Worm (Caenorhabditis elegans) whole organism, midembryonic: ENCODE results near the gene T05G5.5.

Source experiments
- flt-1 ChIP-seq: fragments of 200-800 bp; sonication (Bioruptor generic); IDR thresholded peaks from 2 replicates; pipeline ENCODE4 v1.3.6; 2022; ENCODE audit warnings: missing genetic modification characterization, missing compliant biosample characterization
- ref-1 ChIP-seq: fragments of 200-800 bp; sonication (Bioruptor generic); conservative IDR thresholded peaks from 2 replicates; pipeline ENCODE4 v1.3.6; 2022; ENCODE audit warnings: missing genetic modification reagents, missing genetic modification characterization, missing compliant biosample characterization
- tab-1 ChIP-seq: fragments of 200-800 bp; sonication (Bioruptor generic); IDR thresholded peaks from 2 replicates; pipeline ENCODE4 v1.3.6; 2022; ENCODE audit warnings: missing genetic modification characterization, missing compliant biosample characterization

DNA sequence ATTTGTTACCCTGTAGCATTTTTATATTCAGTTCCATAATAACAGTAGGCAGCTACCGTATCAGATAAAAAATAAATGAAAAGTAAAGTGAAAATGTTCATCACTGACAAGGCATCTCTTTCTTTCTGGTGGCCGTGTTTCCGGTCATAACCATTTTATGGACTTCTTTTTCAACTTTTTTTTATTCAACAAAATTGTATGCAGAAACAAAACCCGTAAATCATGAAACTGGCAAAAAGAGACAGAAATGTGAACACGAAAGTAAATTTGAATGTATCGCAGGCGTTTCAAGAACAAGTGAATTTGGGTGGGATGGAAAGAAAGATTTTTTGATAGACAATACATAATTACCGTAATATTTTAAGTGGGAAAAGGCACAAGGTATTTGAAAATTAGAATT is 26.1 kb downstream of the T05G5.5 start, which contains the start of gene clec-162:
- no peak for TF ChIP-seq flt-1
- no peak for TF ChIP-seq ref-1
- TF ChIP-seq tab-1 = no peak
